Worm (Caenorhabditis elegans): ENCODE results near the gene ncx-6.

Gene ncx-6

DNA sequence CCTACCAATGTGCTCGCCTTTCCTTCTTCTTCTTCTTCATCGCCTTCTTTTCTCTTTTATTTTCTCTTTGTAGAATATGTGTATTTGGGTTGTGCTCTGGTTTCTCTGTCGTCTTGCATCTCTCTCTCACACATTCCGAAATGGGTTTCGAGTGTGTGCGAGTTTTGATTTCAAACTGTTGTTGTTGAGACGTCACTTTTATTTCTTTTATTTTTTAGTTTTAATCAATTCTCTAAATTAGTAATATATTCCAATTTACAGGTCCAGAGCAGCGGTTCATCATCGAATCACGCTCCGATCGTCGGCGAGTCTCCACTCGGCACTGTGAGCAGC is 9.2 kb downstream of the ncx-6 start (continued):
- no peak for TF ChIP-seq R02D3.7 (tag; optimal IDR thresholded peaks at IDR 0.05)
- TF ChIP-seq unc-62 (GFP tag; optimal IDR thresholded peaks at IDR 0.05 in 1 of 2) = peak in 1 of 2 experiments; percentile 62
- TF ChIP-seq unc-62 (tag; optimal IDR thresholded peaks at IDR 0.05) = no peak
- no peak for TF ChIP-seq spr-3 (GFP tag; optimal IDR thresholded peaks at IDR 0.05)
- TF ChIP-seq hlh-30 (tag; optimal IDR thresholded peaks at IDR 0.05; ENCODE audit: insufficient read depth) = peak; percentile 14
- no peak for TF ChIP-seq egl-43 (GFP tag; IDR thresholded peaks at IDR 0.05)

ce11 chrIII:9703747-9704605 is 9.8 kb downstream of the ncx-6 start:
- TF ChIP-seq dve-1 (tag; optimal IDR thresholded peaks at IDR 0.05; ENCODE audit: insufficient read depth) (peak; percentile 55), egl-27 (tag; optimal IDR thresholded peaks at IDR 0.05) (no peak), lim-7 (GFP tag; IDR thresholded peaks at IDR 0.05) (no peak), ceh-20 (GFP tag; IDR thresholded peaks at IDR 0.05) (no peak), rbr-2 (tag; optimal IDR thresholded peaks at IDR 0.05) (peak; percentile 73), zfp-2 (tag; optimal IDR thresholded peaks at IDR 0.05) (no peak), ceh-82 (tag; optimal IDR thresholded peaks at IDR 0.05) (no peak), skn-1 (tag; optimal IDR thresholded peaks at IDR 0.05) (no peak), F37D6.2 (tag; optimal IDR thresholded peaks at IDR 0.05) (peak; percentile 13), unc-130 (GFP tag; optimal IDR thresholded peaks at IDR 0.05) (no peak), mxl-2 (GFP tag; conservative IDR thresholded peaks at IDR 0.05) (no peak), nhr-11 (tag; optimal IDR thresholded peaks at IDR 0.05) (peak; percentile 40), zip-2 (tag; optimal IDR thresholded peaks at IDR 0.05) (no peak), vab-7 (GFP tag; IDR thresholded peaks at IDR 0.05) (no peak), pha-4 (GFP tag; IDR thresholded peaks at IDR 0.05) (no peak), pha-4 (tag; optimal IDR thresholded peaks at IDR 0.05) (no peak), hmg-1.1 (GFP tag; IDR thresholded peaks at IDR 0.05) (peak; percentile 41; the same call in 1 of the 2 replicates), nhr-25 (tag; optimal IDR thresholded peaks at IDR 0.05; ENCODE audit: borderline replicate concordance, insufficient read depth) (no peak), php-3 (GFP tag; IDR thresholded peaks at IDR 0.05) (no peak), ZK546.5 (tag; optimal IDR thresholded peaks at IDR 0.05) (no peak), dmd-8 (GFP tag; IDR thresholded peaks at IDR 0.05) (no peak), hif-1 (tag; optimal IDR thresholded peaks at IDR 0.05) (peak in 1 of 2 experiments; percentile 32), nhr-77 (tag; optimal IDR thresholded peaks at IDR 0.05) (no peak), spr-1 (tag; optimal IDR thresholded peaks at IDR 0.05) (peak; percentile 18), ceh-28 (tag; optimal IDR thresholded peaks at IDR 0.05) (no peak), mdl-1 (tag; optimal IDR thresholded peaks at IDR 0.05) (no peak), Y105C5A.15 (GFP tag; IDR thresholded peaks at IDR 0.05) (0 out of 2 replicates have a peak, but pooled peaks have one; percentile 5), dpl-1 (GFP tag; optimal IDR thresholded peaks at IDR 0.05) (no peak), lin-15B (tag; optimal IDR thresholded peaks at IDR 0.05) (no peak), snpc-1.2 (GFP tag; IDR thresholded peaks at IDR 0.05) (no peak), nhr-6 (tag; optimal IDR thresholded peaks at IDR 0.05) (no peak), lin-29 (GFP tag; IDR thresholded peaks at IDR 0.05) (no peak), sdz-12 (GFP tag; optimal IDR thresholded peaks at IDR 0.05) (no peak), nhr-28 (tag; optimal IDR thresholded peaks at IDR 0.05) (peak; percentile 54), fkh-10 (GFP tag; optimal IDR thresholded peaks at IDR 0.05) (peak; percentile 16), Y48G9A.11 (GFP tag; IDR thresholded peaks at IDR 0.05) (no peak), lir-3 (tag; optimal IDR thresholded peaks at IDR 0.05) (no peak), zag-1 (tag; optimal IDR thresholded peaks at IDR 0.05) (no peak), ztf-7 (tag; optimal IDR thresholded peaks at IDR 0.05) (no peak), R02D3.7 (tag; optimal IDR thresholded peaks at IDR 0.05) (no peak), F10B5.3 (tag; optimal IDR thresholded peaks at IDR 0.05) (no peak), nhr-102 (tag; optimal IDR thresholded peaks at IDR 0.05) (no peak), fos-1 (tag; optimal IDR thresholded peaks at IDR 0.05) (no peak), hlh-11 (tag; optimal IDR thresholded peaks at IDR 0.05) (peak; percentile 39)

Measured in whole organism, L4 larva.